Fruit fly (Drosophila melanogaster) S2 (cell line): ENCODE data around the gene CG7432.

ENCODE experiments used
- CG8478 ChIP-seq: fragments of >200 bp; optimal IDR thresholded peaks from 2 replicates; lab custom pipeline; 2018
- CTCF ChIP-seq, 2 experiments: fragments of >200 bp; optimal IDR thresholded peaks; 2 replicates each; lab custom pipeline; 2018

DNA sequence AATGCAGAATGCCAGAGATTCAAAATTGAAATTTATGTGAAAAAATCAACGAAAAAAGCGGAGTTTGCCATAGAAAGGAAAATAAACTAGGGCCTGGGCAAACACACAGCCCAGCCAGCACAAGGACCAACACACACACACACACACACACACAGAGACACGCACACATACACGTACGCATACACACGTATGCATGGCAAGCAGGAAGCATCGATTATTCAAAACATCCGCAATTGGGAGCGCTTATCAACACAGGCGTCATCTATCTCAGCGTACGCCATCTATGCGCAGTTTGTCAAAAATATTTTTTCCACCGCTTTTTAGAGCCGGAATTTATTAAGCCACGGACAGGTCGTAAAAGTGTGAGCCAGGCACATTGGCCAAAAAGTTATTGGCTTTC is 15.0 kb downstream of the CG7432 start:
- TF ChIP-seq CG8478 (lab: Kevin White, UChicago): no peak
- TF ChIP-seq CTCF (optimal IDR thresholded peaks at IDR 0.05; lab: Kevin White, UChicago): peak in 1 of 2 experiments; percentile 27
